Fruit fly (Drosophila melanogaster) S2 (cell line): ENCODE measurements around the gene Aos1.

Experiments used
- CG8478 ChIP-seq: fragments of >200 bp; optimal IDR thresholded peaks from 2 replicates; lab custom pipeline; 2018
- CTCF ChIP-seq, 2 experiments: fragments of >200 bp; optimal IDR thresholded peaks; 2 replicates each; lab custom pipeline; 2018

dm6 chr3R:12454492-12454891 lies 20.9 kb upstream of the Aos1 start:
- TF ChIP-seq CG8478 (no peak), CTCF (optimal IDR thresholded peaks at IDR 0.05; lab: Kevin White, UChicago) (no peak)
